Fruit fly (Drosophila melanogaster): ENCODE data around the gene Eo.

The Eo gene

DNA sequence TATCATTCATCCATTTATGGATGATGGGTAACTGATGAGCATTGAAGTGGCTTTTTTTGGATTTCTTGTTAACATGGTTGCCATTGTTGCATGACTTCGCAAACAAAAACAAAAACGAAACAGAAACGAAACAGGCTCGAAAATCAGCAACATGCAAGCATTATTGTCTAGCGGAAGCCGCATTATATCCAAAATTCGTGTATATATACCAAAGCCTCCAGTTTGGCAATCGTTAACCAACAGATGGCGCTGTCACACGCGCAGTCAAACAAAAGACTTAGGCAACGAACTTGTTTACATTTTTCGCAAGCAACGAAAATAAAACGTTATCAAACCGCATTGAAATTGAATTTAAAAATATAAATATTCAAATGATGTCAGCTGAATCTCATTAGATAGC lies 39.7 kb downstream of the Eo start:
- TF ChIP-seq Clk (GFP tag; optimal IDR thresholded peaks at IDR 0.05) (no peak), CG12768 (GFP tag; optimal IDR thresholded peaks at IDR 0.05) (no peak), Crg-1 (GFP tag; optimal IDR thresholded peaks at IDR 0.05) (no peak), pad (GFP tag; optimal IDR thresholded peaks at IDR 0.05) (no peak)

DNA sequence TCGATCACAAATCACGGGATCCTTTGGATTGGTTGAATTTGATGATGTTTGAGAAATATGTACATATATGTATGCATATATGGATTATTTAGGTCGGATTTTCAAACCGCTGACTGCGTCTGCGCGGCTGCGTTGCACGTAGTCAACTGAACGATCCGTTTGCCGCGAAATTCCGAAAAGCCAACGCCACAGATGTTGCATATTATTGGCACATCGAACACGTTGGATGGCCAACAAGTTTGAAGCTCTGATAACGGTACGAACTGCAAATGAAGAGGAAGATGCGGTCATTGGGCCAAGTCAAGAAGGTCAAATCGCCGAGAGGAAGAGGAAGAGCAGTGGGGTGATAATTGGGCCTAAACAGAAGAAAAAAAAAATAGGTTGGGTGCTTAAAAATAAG lies 47.6 kb downstream of the Eo start, which contains the start of gene CG9518:
CG9518 (minus strand) TSS at position 154 of the 400 bp plus-strand sequence.
- TF ChIP-seq CG5204 (GFP tag; optimal IDR thresholded peaks at IDR 0.05) (no peak), CG11617 (GFP tag; optimal IDR thresholded peaks at IDR 0.05) (no peak), ovo (GFP tag; optimal IDR thresholded peaks at IDR 0.05) (no peak), Clk (GFP tag; optimal IDR thresholded peaks at IDR 0.05) (no peak), cic (GFP tag; optimal IDR thresholded peaks at IDR 0.05) (no peak), kay (GFP tag; ENCODE audit: borderline replicate concordance) (no peak), bab1 (GFP tag; optimal IDR thresholded peaks at IDR 0.05) (no peak), cnc (optimal IDR thresholded peaks at IDR 0.05) (no peak), toe (GFP tag; optimal IDR thresholded peaks at IDR 0.05) (no peak), CG14711 (tag; optimal IDR thresholded peaks at IDR 0.05) (no peak), CG1620 (GFP tag; optimal IDR thresholded peaks at IDR 0.05) (no peak), tj (GFP tag; optimal IDR thresholded peaks at IDR 0.05) (no peak)

- TF ChIP-seq toe (GFP tag; optimal IDR thresholded peaks at IDR 0.05) (no peak), Hr96 (GFP tag; optimal IDR thresholded peaks at IDR 0.05) (no peak), tj (GFP tag; optimal IDR thresholded peaks at IDR 0.05) (no peak), Clk (GFP tag; optimal IDR thresholded peaks at IDR 0.05) (no peak)
Measured at dm6 chrX:14868414-14868813, 50.2 kb downstream of the Eo start.

DNA sequence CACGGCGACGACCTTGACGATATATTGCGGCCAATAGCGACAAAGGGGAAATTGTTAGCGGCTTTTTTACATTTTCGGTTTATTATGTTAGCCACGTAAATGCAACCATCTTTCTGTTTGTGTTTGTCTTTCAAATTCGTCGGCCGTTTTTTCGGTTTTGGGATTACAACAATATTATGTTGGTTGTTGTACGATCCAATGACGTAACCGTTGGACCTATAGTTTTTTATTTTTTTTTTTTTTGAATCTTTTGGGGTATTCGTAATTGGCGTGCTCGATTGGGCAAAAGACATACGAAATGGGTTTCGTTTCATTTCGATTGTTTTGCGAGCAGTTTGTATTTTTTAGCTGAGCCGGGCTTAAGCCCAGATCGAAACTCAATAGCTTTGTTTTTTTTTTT lies 51.7 kb downstream of the Eo start:
- TF ChIP-seq pad (GFP tag; optimal IDR thresholded peaks at IDR 0.05) (no peak), tj (GFP tag; optimal IDR thresholded peaks at IDR 0.05) (no peak), bab1 (GFP tag; optimal IDR thresholded peaks at IDR 0.05) (no peak), Hr96 (GFP tag; optimal IDR thresholded peaks at IDR 0.05) (no peak), ovo (GFP tag; optimal IDR thresholded peaks at IDR 0.05) (no peak), toe (GFP tag; optimal IDR thresholded peaks at IDR 0.05) (no peak), CG1620 (GFP tag; optimal IDR thresholded peaks at IDR 0.05) (no peak), Clk (GFP tag; optimal IDR thresholded peaks at IDR 0.05) (no peak), CG7101 (tag; optimal IDR thresholded peaks at IDR 0.05) (no peak), CG33017 (tag; optimal IDR thresholded peaks at IDR 0.05) (no peak), Crg-1 (GFP tag; optimal IDR thresholded peaks at IDR 0.05) (no peak)
